Worm (Caenorhabditis elegans) whole organism, L1 larva: ENCODE data around the gene R12B2.8.
A peak's percentile ranks its signal among the peaks of the same experiment; 100 is the strongest.

Source experiments
- C04F5.9 ChIP-seq: sonication (generic microtip); optimal IDR thresholded peaks from 2 replicates; lab custom pipeline; 2016; ENCODE audit warnings: missing genetic modification characterization, missing compliant biosample characterization
- C16A3.4 ChIP-seq: fragments of 150-350 bp; optimal IDR thresholded peaks from 2 replicates; lab custom pipeline; 2014; ENCODE audit warnings: missing biosample characterization, missing genetic modification characterization
- C34B4.2 ChIP-seq: sonication (generic microtip); optimal IDR thresholded peaks from 2 replicates; lab custom pipeline; 2017; ENCODE audit warnings: mild to moderate bottlenecking, missing genetic modification characterization, missing compliant biosample characterization
- aly-2 ChIP-seq: fragments of 150-350 bp; optimal IDR thresholded peaks from 2 replicates; lab custom pipeline; 2014; ENCODE audit warnings: missing biosample characterization, missing genetic modification characterization
- ama-1 ChIP-seq: fragments of 150-350 bp; optimal IDR thresholded peaks from 2 replicates; lab custom pipeline; 2014
- blmp-1 ChIP-seq: fragments of 150-350 bp; optimal IDR thresholded peaks from 2 replicates; lab custom pipeline; 2014; ENCODE audit warnings: missing biosample characterization, missing genetic modification characterization
- ceh-63 ChIP-seq: fragments of 200-800 bp; sonication (Bioruptor generic); optimal IDR thresholded peaks from 2 replicates; lab custom pipeline; 2018; ENCODE audit warnings: mild to moderate bottlenecking, missing genetic modification characterization, missing compliant biosample characterization
- ceh-88 ChIP-seq: fragments of 200-800 bp; sonication (Bioruptor generic); IDR thresholded peaks from 2 replicates; pipeline ENCODE4 v1.3.6; 2022; ENCODE audit warnings: missing genetic modification characterization, missing compliant biosample characterization
- dpl-1 ChIP-seq, 3 experiments: fragments of 150-350 bp in 2 of 3; sonication (generic microtip) in 1 of 3; optimal IDR thresholded peaks; 2 replicates each; lab custom pipeline; 2014 to 2017; ENCODE audit warnings: missing biosample characterization in 3 of 3, missing genetic modification characterization in 3 of 3, missing genetic modification reagents in 3 of 3
- dsc-1 ChIP-seq: sonication (generic microtip); optimal IDR thresholded peaks from 2 replicates; lab custom pipeline; 2016; ENCODE audit warnings: mild to moderate bottlenecking, missing genetic modification characterization, missing compliant biosample characterization
- efl-1 ChIP-seq, 4 experiments: fragments of 150-350 bp; optimal IDR thresholded peaks in 3 of 4; peaks in 1 of 4; 1 replicate in 1 of 4; 2 replicates in 3 of 4; lab custom pipeline; 2014; ENCODE audit warnings: missing biosample characterization in 2 of 4, missing genetic modification characterization in 2 of 4, missing genetic modification reagents in 2 of 4
- efl-3 ChIP-seq: fragments of 200-800 bp; sonication (Bioruptor generic); optimal IDR thresholded peaks from 2 replicates; lab custom pipeline; 2018; ENCODE audit warnings: mild to moderate bottlenecking, missing genetic modification characterization, missing compliant biosample characterization
- elt-2 ChIP-seq: sonication (generic microtip); optimal IDR thresholded peaks from 2 replicates; lab custom pipeline; 2016; ENCODE audit warnings: missing genetic modification characterization, mild to moderate bottlenecking, inconsistent platforms, missing compliant biosample characterization, missing genetic modification reagents
- elt-3 ChIP-seq, 6 experiments: fragments of 150-350 bp in 1 of 6; sonication (generic microtip); optimal IDR thresholded peaks; 2 replicates each; lab custom pipeline; 2017 to 2018; ENCODE audit warnings: missing biosample characterization in 6 of 6, missing genetic modification characterization in 6 of 6, inconsistent platforms in 1 of 6
- grh-1 ChIP-seq: fragments of 200-800 bp; sonication (Bioruptor generic); IDR thresholded peaks from 2 replicates; pipeline ENCODE4 v1.3.6; 2022; ENCODE audit warnings: missing genetic modification reagents, missing genetic modification characterization, missing compliant biosample characterization
- lin-13 ChIP-seq: fragments of 150-350 bp; optimal IDR thresholded peaks from 2 replicates; lab custom pipeline; 2014; ENCODE audit warnings: missing biosample characterization, missing genetic modification reagents, missing genetic modification characterization
- lin-14 ChIP-seq: fragments of 200-800 bp; sonication (Bioruptor generic); optimal IDR thresholded peaks from 2 replicates; lab custom pipeline; 2018; ENCODE audit warnings: mild to moderate bottlenecking, missing genetic modification characterization, moderate library complexity, missing compliant biosample characterization
- lin-35 ChIP-seq, 2 experiments: fragments of 150-350 bp; optimal IDR thresholded peaks; 2 replicates each; lab custom pipeline; 2014; ENCODE audit warnings: missing biosample characterization in 2 of 2, missing genetic modification characterization in 2 of 2, missing genetic modification reagents in 2 of 2
- lin-39 ChIP-seq: fragments of 150-350 bp; optimal IDR thresholded peaks from 2 replicates; lab custom pipeline; 2014; ENCODE audit warnings: missing biosample characterization, missing genetic modification reagents, missing genetic modification characterization
- lsy-2 ChIP-seq, 2 experiments: fragments of 150-350 bp; optimal IDR thresholded peaks; 2 replicates each; lab custom pipeline; 2014; ENCODE audit warnings: missing biosample characterization in 2 of 2, missing genetic modification characterization in 2 of 2
- mab-9 ChIP-seq: fragments of 200-800 bp; sonication (Bioruptor generic); IDR thresholded peaks from 2 replicates; pipeline ENCODE4 v1.3.6; 2022; ENCODE audit warnings: missing genetic modification reagents, missing genetic modification characterization, missing compliant biosample characterization
- mep-1 ChIP-seq: fragments of 150-350 bp; optimal IDR thresholded peaks from 2 replicates; lab custom pipeline; 2014; ENCODE audit warnings: missing biosample characterization, missing genetic modification characterization
- nhr-12 ChIP-seq: sonication (generic microtip); optimal IDR thresholded peaks from 2 replicates; lab custom pipeline; 2017; ENCODE audit warnings: missing biosample characterization, missing genetic modification characterization
- nhr-19 ChIP-seq: fragments of 200-800 bp; sonication (Bioruptor generic); conservative IDR thresholded peaks from 2 replicates; pipeline ENCODE4 v1.3.6; 2022; ENCODE audit warnings: missing genetic modification characterization, missing compliant biosample characterization
- nhr-20 ChIP-seq: sonication (generic microtip); optimal IDR thresholded peaks from 2 replicates; lab custom pipeline; 2016; ENCODE audit warnings: mild to moderate bottlenecking, missing genetic modification characterization, missing compliant biosample characterization
- nhr-28 ChIP-seq: fragments of 150-350 bp; optimal IDR thresholded peaks from 2 replicates; lab custom pipeline; 2014; ENCODE audit warnings: missing biosample characterization, missing genetic modification characterization
- nhr-47 ChIP-seq: sonication (generic microtip); optimal IDR thresholded peaks from 2 replicates; lab custom pipeline; 2016; ENCODE audit warnings: mild to moderate bottlenecking, missing genetic modification characterization, moderate library complexity, missing compliant biosample characterization
- nhr-71 ChIP-seq: sonication (generic microtip); optimal IDR thresholded peaks from 2 replicates; lab custom pipeline; 2016; ENCODE audit warnings: mild to moderate bottlenecking, missing genetic modification characterization, moderate library complexity, missing compliant biosample characterization
- nhr-85 ChIP-seq: sonication (generic microtip); peaks from one replicate; lab custom pipeline; 2016; ENCODE audit warnings: missing genetic modification characterization, inconsistent platforms, missing compliant biosample characterization
- nhr-90 ChIP-seq: sonication (generic microtip); optimal IDR thresholded peaks from 2 replicates; lab custom pipeline; 2016; ENCODE audit warnings: mild to moderate bottlenecking, missing genetic modification characterization, missing compliant biosample characterization; ENCODE audit not compliant: poor library complexity
- snu-23 ChIP-seq: sonication (generic microtip); optimal IDR thresholded peaks from 2 replicates; lab custom pipeline; 2016; ENCODE audit warnings: missing genetic modification characterization, missing compliant biosample characterization
- swsn-7 ChIP-seq: sonication (generic microtip); optimal IDR thresholded peaks from 2 replicates; lab custom pipeline; 2016; ENCODE audit warnings: missing genetic modification characterization, missing compliant biosample characterization
- unc-130 ChIP-seq: fragments of 150-350 bp; optimal IDR thresholded peaks from 2 replicates; lab custom pipeline; 2017; ENCODE audit warnings: missing biosample characterization, missing genetic modification characterization, inconsistent platforms
- unc-86 ChIP-seq: sonication (generic microtip); optimal IDR thresholded peaks from 2 replicates; lab custom pipeline; 2016; ENCODE audit warnings: missing genetic modification characterization, missing compliant biosample characterization
- xbp-1 ChIP-seq: sonication (generic microtip); optimal IDR thresholded peaks from 2 replicates; lab custom pipeline; 2016; ENCODE audit warnings: missing genetic modification characterization, missing compliant biosample characterization
- ztf-11 ChIP-seq, 2 experiments: sonication (generic microtip); optimal IDR thresholded peaks; 2 replicates each; lab custom pipeline; 2016 to 2017; ENCODE audit warnings: missing genetic modification characterization in 2 of 2, missing biosample characterization in 1 of 2, missing compliant biosample characterization in 1 of 2
- ztf-4 ChIP-seq: fragments of 150-350 bp; optimal IDR thresholded peaks from 2 replicates; lab custom pipeline; 2014; ENCODE audit warnings: missing biosample characterization, missing genetic modification characterization

R12B2.8 gene

DNA sequence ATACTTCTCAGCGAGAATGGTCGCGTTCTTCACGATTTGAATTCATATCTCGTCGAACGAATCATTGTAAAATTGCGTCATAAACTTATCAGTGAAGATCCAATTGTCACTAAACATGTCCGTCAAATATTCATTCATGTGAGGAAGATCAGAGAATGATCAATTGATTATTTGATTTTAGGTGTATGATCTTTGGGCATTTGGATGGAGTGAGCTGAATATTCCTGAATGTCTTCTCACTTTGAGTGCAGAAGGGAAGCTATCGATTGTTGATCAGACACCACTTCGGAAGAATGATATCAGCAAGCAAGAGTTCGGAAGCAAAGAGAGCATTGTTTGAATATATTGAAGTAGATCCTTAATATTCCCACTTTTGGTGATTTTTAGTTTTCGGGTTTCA lies 50.5 kb downstream of the R12B2.8 start:
- TF ChIP-seq nhr-20 (tag; lab: Kevin White, UChicago) (peak; percentile 77), elt-3 (tag; optimal IDR thresholded peaks at IDR 0.05; lab: Kevin White, UChicago) (peak in 4 of 6 experiments; percentile 7 to 51 (median 35)), efl-3 (GFP tag; lab: Kevin White, UChicago) (no peak), C34B4.2 (no peak), nhr-90 (tag; lab: Kevin White, UChicago) (peak; percentile 85), lsy-2 (tag; optimal IDR thresholded peaks at IDR 0.05; lab: Kevin White, UChicago) (peak in 1 of 2 experiments; percentile 24), lin-14 (GFP tag; lab: Kevin White, UChicago) (peak; percentile 23), snu-23 (GFP tag; lab: Kevin White, UChicago) (peak; percentile 75), swsn-7 (tag; lab: Kevin White, UChicago) (peak; percentile 11), nhr-71 (tag; lab: Kevin White, UChicago) (peak; percentile 83), C04F5.9 (no peak), nhr-47 (tag; lab: Kevin White, UChicago) (peak; percentile 47), dpl-1 (GFP tag; optimal IDR thresholded peaks at IDR 0.05; lab: Kevin White, UChicago) (peak in 1 of 3 experiments; percentile 31), blmp-1 (peak; percentile 39), grh-1 (GFP tag; lab: Robert Waterston, UW) (peak; percentile 22; the same call in 1 of the 2 replicates), efl-1 (optimal IDR thresholded peaks at IDR 0.05; lab: Kevin White, UChicago) (peak in 1 of 2 experiments; percentile 14), efl-1 (GFP tag; optimal IDR thresholded peaks at IDR 0.05 in 1 of 2; lab: Kevin White, UChicago) (peak in 1 of 2 experiments; percentile 60), lin-13 (peak; percentile 46), unc-130 (tag; lab: Kevin White, UChicago) (no peak), nhr-19 (peak; percentile 58), ztf-4 (tag; lab: Kevin White, UChicago) (peak; percentile 54), unc-86 (tag; lab: Kevin White, UChicago) (no peak), nhr-85 (tag; lab: Kevin White, UChicago) (peak; percentile 86), nhr-12 (tag; lab: Kevin White, UChicago) (no peak), C16A3.4 (tag; lab: Kevin White, UChicago) (peak; percentile 18), aly-2 (peak; percentile 65), lin-35 (GFP tag; optimal IDR thresholded peaks at IDR 0.05; lab: Kevin White, UChicago) (peak in 1 of 2 experiments; percentile 72), ama-1 (lab: Kevin White, UChicago) (peak; percentile 91), ceh-63 (no peak), elt-2 (tag; lab: Kevin White, UChicago) (peak; percentile 13), ceh-88 (GFP tag; lab: Robert Waterston, UW) (0 out of 2 replicates have a peak, but pooled peaks have one; percentile 11), xbp-1 (tag; lab: Kevin White, UChicago) (peak; percentile 16)

DNA sequence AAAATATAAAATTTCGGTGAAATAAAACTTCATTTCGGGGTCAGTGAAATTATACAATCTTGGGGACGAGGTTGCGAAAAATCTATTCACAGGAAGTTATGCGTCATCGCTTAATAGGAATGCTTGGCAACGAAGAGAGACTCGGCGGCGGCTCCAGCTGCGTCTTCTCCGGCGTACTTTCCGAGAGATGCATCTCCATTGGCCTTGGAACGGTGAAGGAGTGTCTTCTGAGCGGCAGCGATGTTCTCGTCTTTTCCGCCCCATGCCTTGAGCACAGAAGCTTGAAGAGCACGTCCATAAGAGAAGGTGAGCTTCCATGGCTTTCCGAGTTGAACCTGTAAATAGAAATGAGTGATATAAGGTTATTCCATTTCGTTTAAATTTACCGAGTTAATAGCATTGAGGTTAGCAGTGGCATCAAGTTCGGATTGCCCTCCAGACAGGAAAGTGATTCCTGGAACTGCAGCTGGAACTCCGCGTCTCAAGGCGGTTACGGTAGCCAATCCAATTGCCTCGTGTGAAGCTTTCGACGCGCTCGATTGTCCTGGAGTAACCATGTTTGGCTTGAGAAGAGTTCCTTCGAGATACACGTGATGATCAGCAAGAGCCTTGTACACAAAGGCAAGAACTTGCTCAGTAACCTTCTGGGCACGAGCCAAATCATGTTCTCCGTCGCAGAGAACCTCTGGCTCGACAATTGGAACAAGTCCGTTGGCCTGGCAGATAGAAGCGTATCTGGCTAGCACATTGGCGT lies 51.1 kb downstream of the R12B2.8 start:
- TF ChIP-seq efl-1 (optimal IDR thresholded peaks at IDR 0.05; lab: Kevin White, UChicago) = no peak
- peak in 1 of 2 experiments; percentile 77 for TF ChIP-seq efl-1 (GFP tag; optimal IDR thresholded peaks at IDR 0.05 in 1 of 2; lab: Kevin White, UChicago)
- TF ChIP-seq lin-39 (tag; lab: Kevin White, UChicago) = no peak
- peak; percentile 19 for TF ChIP-seq dsc-1 (tag; lab: Kevin White, UChicago)

DNA sequence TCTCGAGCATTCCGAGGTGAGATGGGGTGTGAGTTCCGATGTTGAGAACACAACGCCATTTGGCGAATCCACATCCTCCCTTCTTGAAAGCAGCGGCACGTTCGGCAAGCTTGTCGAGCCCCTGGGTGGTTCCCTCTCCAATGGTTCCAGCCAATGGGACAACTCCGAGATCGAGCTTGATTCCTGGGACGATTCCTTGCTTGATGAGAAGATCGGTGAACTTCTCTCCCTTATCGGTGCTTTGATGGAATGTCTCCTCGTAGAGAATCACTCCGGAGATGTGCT lies 51.6 kb downstream of the R12B2.8 start:
- TF ChIP-seq mep-1 (tag; lab: Kevin White, UChicago) (no peak), nhr-28 (tag; lab: Kevin White, UChicago) (no peak), nhr-85 (tag; lab: Kevin White, UChicago) (peak; percentile 36), mab-9 (GFP tag; lab: Robert Waterston, UW) (no peak), ztf-11 (tag; optimal IDR thresholded peaks at IDR 0.05; lab: Kevin White, UChicago) (no peak)
